Worm (Caenorhabditis elegans): Measurements from ENCODE around the gene arrd-5.

arrd-5 gene

DNA sequence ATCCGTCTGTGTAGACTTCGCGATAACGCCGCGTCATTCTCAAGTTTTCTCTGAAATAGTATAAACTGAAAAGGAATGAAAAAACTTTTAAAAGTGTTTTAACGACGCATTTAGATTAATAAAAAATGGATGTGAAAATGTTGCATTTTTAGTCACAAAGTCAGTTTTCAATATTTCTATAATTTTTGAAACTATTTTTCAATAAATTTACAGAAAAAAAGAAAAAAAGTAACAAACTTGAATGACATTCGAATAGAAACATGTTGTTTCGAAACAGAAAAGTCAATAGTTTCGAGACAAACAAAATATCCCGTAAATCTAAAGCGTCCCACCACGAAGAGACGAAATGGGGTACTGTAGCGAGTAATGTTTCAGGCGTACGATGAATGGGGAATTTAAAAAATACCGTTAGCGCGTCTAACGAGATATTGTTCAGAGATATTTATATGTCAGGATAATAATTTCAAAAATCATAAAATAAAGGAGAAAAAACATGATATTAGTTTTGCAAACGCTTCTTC, 7.0 kb downstream of the arrd-5 start, which contains the start of gene rnh-1.2:
TSS of gene rnh-1.2 (minus strand) at position 51 of the 521 bp plus-strand sequence.
- TF ChIP-seq crh-2 (tag; optimal IDR thresholded peaks at IDR 0.05): no peak

DNA sequence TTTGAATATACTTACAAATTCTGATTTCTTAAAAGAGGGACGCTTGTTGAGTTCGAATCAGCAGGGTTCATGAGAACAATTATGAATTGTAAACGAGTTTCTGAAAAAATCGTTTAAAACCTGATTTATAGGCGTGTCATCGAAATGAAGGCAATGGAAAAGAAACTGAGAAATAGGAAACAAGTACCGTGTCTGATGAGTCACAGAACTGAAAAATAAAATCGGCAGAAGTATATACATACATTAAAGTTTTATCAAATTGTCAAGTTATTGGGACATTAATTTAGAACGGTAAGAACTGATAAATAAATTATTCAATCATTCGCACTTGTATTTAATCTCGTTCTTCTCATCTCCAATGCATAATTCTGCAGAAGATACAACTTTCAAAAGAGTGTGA, 10.2 kb downstream of the arrd-5 start, which contains the start of gene chil-9:
TSS of gene chil-9 (minus strand) at position 101 of the 400 bp plus-strand sequence.
- TF ChIP-seq lin-13 (GFP tag; optimal IDR thresholded peaks at IDR 0.05) (no peak), C34F6.9 (tag; optimal IDR thresholded peaks at IDR 0.05) (no peak), lin-11 (tag; optimal IDR thresholded peaks at IDR 0.05) (no peak), elt-3 (tag; optimal IDR thresholded peaks at IDR 0.05) (no peak)

- TF ChIP-seq C34F6.9 (tag; optimal IDR thresholded peaks at IDR 0.05) (no peak), skn-1 (tag; optimal IDR thresholded peaks at IDR 0.05) (no peak), ztf-1 (GFP tag; conservative IDR thresholded peaks at IDR 0.05) (no peak), lsy-2 (tag; optimal IDR thresholded peaks at IDR 0.05) (no peak), peb-1 (tag; optimal IDR thresholded peaks at IDR 0.05) (no peak), nhr-237 (tag; optimal IDR thresholded peaks at IDR 0.05) (no peak), unc-55 (GFP tag; optimal IDR thresholded peaks at IDR 0.05) (no peak), mbf-1 (tag; optimal IDR thresholded peaks at IDR 0.05) (no peak), ama-1 (optimal IDR thresholded peaks at IDR 0.05) (no peak), egl-27 (tag; optimal IDR thresholded peaks at IDR 0.05) (no peak), unc-39 (tag; optimal IDR thresholded peaks at IDR 0.05) (no peak), sem-4 (tag; optimal IDR thresholded peaks at IDR 0.05) (no peak), elt-1 (tag; optimal IDR thresholded peaks at IDR 0.05) (no peak), crh-2 (tag; optimal IDR thresholded peaks at IDR 0.05) (no peak), mdl-1 (tag; optimal IDR thresholded peaks at IDR 0.05) (no peak), nhr-77 (tag; optimal IDR thresholded peaks at IDR 0.05) (no peak), nhr-12 (tag; optimal IDR thresholded peaks at IDR 0.05) (no peak)
Observed at ce11 chrII:9849497-9849896, 14.5 kb downstream of the arrd-5 start, which contains the start of gene old-2. old-2 (minus strand) TSS chrII:9849597.

DNA sequence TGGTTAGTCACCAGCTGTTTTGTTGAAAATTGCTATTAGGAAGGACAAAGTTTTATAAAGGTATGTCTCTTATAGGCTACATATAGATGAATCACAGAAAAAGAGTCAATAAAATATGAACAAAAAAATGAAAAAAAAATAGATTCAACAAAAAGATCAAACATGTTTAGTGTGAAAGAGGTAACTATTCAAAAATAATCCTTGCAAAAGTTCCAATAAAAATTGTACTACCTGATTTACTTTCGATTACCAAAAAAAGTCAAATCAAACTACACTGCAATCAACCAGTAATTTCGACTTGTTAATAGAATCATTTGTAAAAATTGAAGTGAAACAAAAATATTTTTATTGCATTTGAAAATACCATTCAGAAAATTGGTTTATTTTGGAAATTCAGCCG, 15.9 kb downstream of the arrd-5 start, which contains the start of gene ZK938.10:
TSS of gene ZK938.10 (minus strand) at position 101 of the 400 bp plus-strand sequence.
- no peak for TF ChIP-seq F13H6.1 (tag; optimal IDR thresholded peaks at IDR 0.05)
- TF ChIP-seq sem-4 (tag; optimal IDR thresholded peaks at IDR 0.05): no peak
- TF ChIP-seq nhr-25 (tag; optimal IDR thresholded peaks at IDR 0.05): no peak
- no peak for TF ChIP-seq ztf-4 (tag; optimal IDR thresholded peaks at IDR 0.05)
- no peak for TF ChIP-seq zag-1 (tag; optimal IDR thresholded peaks at IDR 0.05)
- no peak for TF ChIP-seq blmp-1 (tag; optimal IDR thresholded peaks at IDR 0.05; ENCODE audit: insufficient read depth)
- TF ChIP-seq ceh-16 (tag; optimal IDR thresholded peaks at IDR 0.05): no peak
- TF ChIP-seq ztf-1 (GFP tag; conservative IDR thresholded peaks at IDR 0.05): no peak
- TF ChIP-seq nhr-21 (tag; optimal IDR thresholded peaks at IDR 0.05): no peak
- no peak for TF ChIP-seq nhr-6 (tag; optimal IDR thresholded peaks at IDR 0.05)
- no peak for TF ChIP-seq ceh-82 (tag; optimal IDR thresholded peaks at IDR 0.05)
- no peak for TF ChIP-seq lsy-2 (tag; optimal IDR thresholded peaks at IDR 0.05)
- no peak for TF ChIP-seq egl-27 (tag; optimal IDR thresholded peaks at IDR 0.05)
- TF ChIP-seq sma-9 (GFP tag; optimal IDR thresholded peaks at IDR 0.05): no peak
- TF ChIP-seq sma-9 (tag; optimal IDR thresholded peaks at IDR 0.05): no peak
- no peak for TF ChIP-seq ZK546.5 (tag; optimal IDR thresholded peaks at IDR 0.05)
- TF ChIP-seq nhr-77 (tag; optimal IDR thresholded peaks at IDR 0.05): no peak
- TF ChIP-seq lin-39 (tag; optimal IDR thresholded peaks at IDR 0.05): no peak
- TF ChIP-seq snpc-4 (tag; optimal IDR thresholded peaks at IDR 0.05): no peak
- TF ChIP-seq dmd-4 (tag; optimal IDR thresholded peaks at IDR 0.05): no peak

DNA sequence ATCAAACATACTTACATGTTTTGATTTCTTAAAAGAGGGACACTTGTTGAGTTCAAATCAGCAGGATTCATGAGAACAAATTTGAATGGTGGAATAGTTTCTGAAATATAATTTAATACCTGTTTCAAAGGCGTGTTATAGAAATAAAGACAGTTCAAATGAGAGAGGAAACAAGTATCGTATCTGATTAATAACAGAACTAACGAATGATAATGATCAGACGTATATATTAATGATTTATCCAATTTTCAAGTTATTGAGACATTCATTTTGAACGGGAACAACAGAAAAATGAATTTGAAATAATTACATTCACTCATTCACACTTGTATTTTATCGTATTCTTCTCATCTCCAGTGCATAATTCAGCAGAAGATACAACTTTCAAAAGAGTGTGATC, 20.6 kb downstream of the arrd-5 start, which contains the start of gene chil-4:
TSS of gene chil-4 (minus strand) at position 101 of the 400 bp plus-strand sequence.
- no peak for TF ChIP-seq gmeb-1 (tag; optimal IDR thresholded peaks at IDR 0.05)
- TF ChIP-seq unc-62 (GFP tag; optimal IDR thresholded peaks at IDR 0.05): no peak
- no peak for TF ChIP-seq mbf-1 (tag; optimal IDR thresholded peaks at IDR 0.05)
- TF ChIP-seq elt-3 (tag; optimal IDR thresholded peaks at IDR 0.05): no peak
- no peak for TF ChIP-seq skn-1 (tag; optimal IDR thresholded peaks at IDR 0.05)
- no peak for TF ChIP-seq zag-1 (tag; optimal IDR thresholded peaks at IDR 0.05)
- no peak for TF ChIP-seq Y55F3AM.14 (GFP tag; optimal IDR thresholded peaks at IDR 0.05)
